Worm (Caenorhabditis elegans): ENCODE measurements around the gene F33E11.2.

DNA sequence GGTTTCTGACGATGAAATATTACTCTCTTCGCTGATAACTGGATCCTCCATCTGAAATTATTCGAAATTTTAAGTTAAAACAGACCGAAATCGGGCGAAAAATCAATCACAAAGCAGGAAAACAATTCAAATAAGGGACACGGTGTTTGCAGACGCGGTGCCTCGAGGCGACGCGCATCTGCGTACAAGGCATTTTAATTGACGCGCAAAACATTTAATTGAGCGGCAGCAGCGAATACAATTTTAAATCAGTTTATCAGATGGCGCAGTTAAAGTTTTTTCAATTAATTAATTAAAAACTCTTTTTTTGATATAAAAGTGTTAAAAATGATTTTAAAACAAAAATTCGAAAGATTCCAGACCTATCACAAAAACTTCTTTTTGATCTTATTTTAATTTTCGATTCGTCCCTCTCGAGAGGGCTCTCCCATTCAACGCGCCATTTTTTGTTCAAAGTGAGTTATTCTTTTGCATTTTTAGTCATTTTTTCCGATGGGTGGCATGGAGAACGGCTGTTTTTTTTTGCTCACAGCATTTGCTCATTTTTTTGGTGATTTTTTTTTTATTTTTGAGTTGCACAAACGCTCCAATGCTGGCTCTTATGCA lies 13.8 kb downstream of the F33E11.2 start, which contains the start of gene phf-10:
- TF ChIP-seq ama-1 (optimal IDR thresholded peaks at IDR 0.05) (no peak), lin-39 (tag; optimal IDR thresholded peaks at IDR 0.05) (no peak), ztf-1 (GFP tag; conservative IDR thresholded peaks at IDR 0.05) (no peak), nhr-25 (tag; optimal IDR thresholded peaks at IDR 0.05) (no peak), nhr-11 (tag; optimal IDR thresholded peaks at IDR 0.05) (no peak), ztf-11 (tag; optimal IDR thresholded peaks at IDR 0.05) (no peak), nhr-77 (tag; optimal IDR thresholded peaks at IDR 0.05) (no peak), sem-4 (tag; optimal IDR thresholded peaks at IDR 0.05) (no peak), egl-27 (tag; optimal IDR thresholded peaks at IDR 0.05) (no peak), nhr-23 (tag; optimal IDR thresholded peaks at IDR 0.05) (no peak)
